Worm (Caenorhabditis elegans): ENCODE measurements around the gene C29F3.3.

C29F3.3 gene

ce11 chrV:15327745-15328447, 19.3 kb downstream of the C29F3.3 start, which contains the start of gene ZK1037.6:
Gene ZK1037.6, minus strand, starts transcription at chrV:15327795.
- no peak for TF ChIP-seq unc-62 (GFP tag; optimal IDR thresholded peaks at IDR 0.05)
- no peak for TF ChIP-seq unc-30 (tag; optimal IDR thresholded peaks at IDR 0.05)
- peak; percentile 90 for TF ChIP-seq elt-2 (tag; optimal IDR thresholded peaks at IDR 0.05)
- TF ChIP-seq jun-1 (tag; optimal IDR thresholded peaks at IDR 0.05) = peak; percentile 27
- TF ChIP-seq nhr-12 (tag; optimal IDR thresholded peaks at IDR 0.05) = no peak
- TF ChIP-seq nhr-76 (tag; optimal IDR thresholded peaks at IDR 0.05) = no peak
- no peak for TF ChIP-seq lin-13 (GFP tag; optimal IDR thresholded peaks at IDR 0.05)
- no peak for TF ChIP-seq lin-35 (GFP tag; optimal IDR thresholded peaks at IDR 0.05)
- no peak for TF ChIP-seq egl-27 (tag; optimal IDR thresholded peaks at IDR 0.05)
- no peak for TF ChIP-seq nhr-77 (tag; optimal IDR thresholded peaks at IDR 0.05)

ce11 chrV:15323417-15323816, 23.8 kb downstream of the C29F3.3 start:
- TF ChIP-seq jun-1 (tag; optimal IDR thresholded peaks at IDR 0.05) = peak; percentile 13
- no peak for TF ChIP-seq egl-13 (tag; optimal IDR thresholded peaks at IDR 0.05)
- no peak for TF ChIP-seq lin-39 (tag; optimal IDR thresholded peaks at IDR 0.05)
- no peak for TF ChIP-seq zip-4 (GFP tag; optimal IDR thresholded peaks at IDR 0.05)
- TF ChIP-seq nhr-20 (tag; optimal IDR thresholded peaks at IDR 0.05) = no peak
- TF ChIP-seq aly-2 (tag; optimal IDR thresholded peaks at IDR 0.05) = no peak
- TF ChIP-seq ama-1 (optimal IDR thresholded peaks at IDR 0.05) = no peak
- TF ChIP-seq sup-37 (GFP tag; optimal IDR thresholded peaks at IDR 0.05) = no peak
- peak; percentile 33 for TF ChIP-seq pqm-1 (tag; optimal IDR thresholded peaks at IDR 0.05)
- TF ChIP-seq mab-9 (GFP tag; IDR thresholded peaks at IDR 0.05) = no peak
- peak; percentile 84 for TF ChIP-seq elt-2 (tag; optimal IDR thresholded peaks at IDR 0.05)

ce11 chrV:15322653-15323052, 24.5 kb downstream of the C29F3.3 start, which contains the start of gene nhr-247:
Gene nhr-247, plus strand, starts transcription at chrV:15322982.
- peak; percentile 73 for TF ChIP-seq elt-2 (tag; optimal IDR thresholded peaks at IDR 0.05)

- TF ChIP-seq C04F5.9 (tag; optimal IDR thresholded peaks at IDR 0.05) (no peak), jun-1 (tag; optimal IDR thresholded peaks at IDR 0.05) (peak; percentile 65), ceh-8 (GFP tag; optimal IDR thresholded peaks at IDR 0.05) (no peak), grh-1 (GFP tag; IDR thresholded peaks at IDR 0.05) (no peak), pax-3 (tag; optimal IDR thresholded peaks at IDR 0.05) (peak; percentile 77), dsc-1 (tag; optimal IDR thresholded peaks at IDR 0.05) (no peak), efl-1 (optimal IDR thresholded peaks at IDR 0.05) (no peak), efl-1 (GFP tag; optimal IDR thresholded peaks at IDR 0.05 in 1 of 2) (peak in 1 of 2 experiments; percentile 14), unc-86 (tag; optimal IDR thresholded peaks at IDR 0.05) (no peak), rnt-1 (tag; optimal IDR thresholded peaks at IDR 0.05) (no peak), snu-23 (GFP tag; optimal IDR thresholded peaks at IDR 0.05) (no peak), sox-4 (tag; optimal IDR thresholded peaks at IDR 0.05) (no peak), lin-13 (GFP tag; optimal IDR thresholded peaks at IDR 0.05) (no peak), mdl-1 (tag; optimal IDR thresholded peaks at IDR 0.05) (no peak), lir-3 (tag; optimal IDR thresholded peaks at IDR 0.05; ENCODE audit: poor library complexity) (no peak), C16A3.4 (tag; optimal IDR thresholded peaks at IDR 0.05) (no peak), pqm-1 (tag; optimal IDR thresholded peaks at IDR 0.05) (peak; percentile 55), nhr-20 (tag; optimal IDR thresholded peaks at IDR 0.05) (peak; percentile 38), lin-35 (GFP tag; optimal IDR thresholded peaks at IDR 0.05) (peak in 1 of 2 experiments; percentile 45), elt-2 (tag; optimal IDR thresholded peaks at IDR 0.05) (peak; percentile 99)
Measured at ce11 chrV:15318638-15319037, 28.6 kb downstream of the C29F3.3 start, which contains the start of gene nhr-291. Gene nhr-291, plus strand, starts transcription at chrV:15318961.
